Fruit fly (Drosophila melanogaster): ENCODE results near the gene PGRP-SB2.

dm6 chr3L:16730645-16731044, 4.3 kb downstream of the PGRP-SB2 start, which contains the start of gene Dbp73D:
- TF ChIP-seq ems (GFP tag; optimal IDR thresholded peaks at IDR 0.05): no peak
- TF ChIP-seq zen2 (GFP tag; IDR thresholded peaks at IDR 0.05; ENCODE audit: partially characterized antibody): no peak
